Worm (Caenorhabditis elegans) whole organism, mixed stage, embryonic: ENCODE data around the gene F09F9.5.

Experiments used
- blmp-1 ChIP-seq: fragments of 150-350 bp; optimal IDR thresholded peaks from 2 replicates; lab custom pipeline; 2014; ENCODE audit warnings: missing biosample characterization, missing genetic modification characterization
- elt-3 ChIP-seq: fragments of 150-350 bp; optimal IDR thresholded peaks from 2 replicates; lab custom pipeline; 2014; ENCODE audit warnings: missing biosample characterization, missing genetic modification characterization
- lin-13 ChIP-seq: fragments of 150-350 bp; optimal IDR thresholded peaks from 2 replicates; lab custom pipeline; 2014; ENCODE audit warnings: missing biosample characterization, missing genetic modification characterization
- mab-5 ChIP-seq: fragments of 150-350 bp; optimal IDR thresholded peaks from 2 replicates; lab custom pipeline; 2014; ENCODE audit warnings: missing biosample characterization, missing genetic modification characterization
- mep-1 ChIP-seq: fragments of 150-350 bp; optimal IDR thresholded peaks from 2 replicates; lab custom pipeline; 2017; ENCODE audit warnings: missing biosample characterization, missing genetic modification reagents, missing genetic modification characterization, inconsistent platforms
- nhr-2 ChIP-seq: fragments of 150-350 bp; optimal IDR thresholded peaks from 2 replicates; lab custom pipeline; 2014; ENCODE audit warnings: missing biosample characterization, missing genetic modification characterization
- nhr-237 ChIP-seq: fragments of 150-350 bp; optimal IDR thresholded peaks from 2 replicates; lab custom pipeline; 2014; ENCODE audit warnings: missing biosample characterization, missing genetic modification characterization
- nhr-28 ChIP-seq: fragments of 150-350 bp; optimal IDR thresholded peaks from 2 replicates; lab custom pipeline; 2014; ENCODE audit warnings: missing biosample characterization, missing genetic modification characterization
- pha-4 ChIP-seq: fragments of 150-350 bp; optimal IDR thresholded peaks from 2 replicates; lab custom pipeline; 2018; ENCODE audit warnings: missing biosample characterization, missing genetic modification reagents, missing genetic modification characterization
- unc-120 ChIP-seq: sonication (generic microtip); optimal IDR thresholded peaks from 2 replicates; lab custom pipeline; 2017; ENCODE audit warnings: missing genetic modification characterization, missing compliant biosample characterization; ENCODE audit not compliant: poor library complexity, severe bottlenecking
- unc-39 ChIP-seq: fragments of 150-350 bp; optimal IDR thresholded peaks from 2 replicates; lab custom pipeline; 2014; ENCODE audit warnings: missing biosample characterization, missing genetic modification characterization
- unc-62 ChIP-seq: fragments of 150-350 bp; optimal IDR thresholded peaks from 2 replicates; lab custom pipeline; 2014; ENCODE audit warnings: missing biosample characterization, missing genetic modification reagents, missing genetic modification characterization
- ztf-11 ChIP-seq: fragments of 150-350 bp; optimal IDR thresholded peaks from 2 replicates; lab custom pipeline; 2014; ENCODE audit warnings: missing biosample characterization, missing genetic modification characterization

ce11 chrX:4142202-4142601 is 24.5 kb downstream of the F09F9.5 start:
- no peak for TF ChIP-seq elt-3 (tag; lab: Kevin White, UChicago)
- no peak for TF ChIP-seq unc-120
- TF ChIP-seq mab-5 (tag; lab: Kevin White, UChicago) = no peak
- no peak for TF ChIP-seq mep-1 (tag; lab: Kevin White, UChicago)
- no peak for TF ChIP-seq unc-62 (GFP tag; lab: Kevin White, UChicago)
- TF ChIP-seq nhr-2 (tag; lab: Kevin White, UChicago) = no peak
- TF ChIP-seq nhr-237 (tag; lab: Kevin White, UChicago) = no peak
- TF ChIP-seq pha-4 = peak; percentile 55
- TF ChIP-seq blmp-1 (tag; lab: Kevin White, UChicago) = no peak
- TF ChIP-seq ztf-11 (tag; lab: Kevin White, UChicago) = no peak
- no peak for TF ChIP-seq nhr-28 (tag; lab: Kevin White, UChicago)
- TF ChIP-seq lin-13 (tag; lab: Kevin White, UChicago) = no peak
- no peak for TF ChIP-seq unc-39 (tag; lab: Kevin White, UChicago)
